Fruit fly (Drosophila melanogaster) whole organism, embryonic: Measurements from ENCODE around the gene Ice2.

Source experiments
- CG10431 ChIP-seq: fragments of 200-800 bp; sonication (Bioruptor generic); optimal IDR thresholded peaks from 3 replicates; lab custom pipeline; 2018; ENCODE audit warnings: missing biosample characterization, mild to moderate bottlenecking, missing genetic modification characterization
- CG10654 ChIP-seq: fragments of 200-800 bp; sonication (Bioruptor generic); optimal IDR thresholded peaks from 2 replicates; lab custom pipeline; 2016; ENCODE audit warnings: missing biosample characterization, missing genetic modification characterization
- CG10959 ChIP-seq: fragments of 200-800 bp; sonication (Bioruptor generic); IDR thresholded peaks from 2 replicates; pipeline ENCODE4 v1.3.6; 2022; ENCODE audit warnings: missing biosample characterization, missing genetic modification characterization
- CG11504 ChIP-seq: fragments of 200-800 bp; sonication (Bioruptor generic); optimal IDR thresholded peaks from 3 replicates; lab custom pipeline; 2019; ENCODE audit warnings: missing biosample characterization, mild to moderate bottlenecking, missing genetic modification characterization, moderate library complexity
- CG13775 ChIP-seq: fragments of 200-800 bp; sonication (Bioruptor generic); optimal IDR thresholded peaks from 3 replicates; lab custom pipeline; 2017; ENCODE audit warnings: missing biosample characterization, mild to moderate bottlenecking, missing genetic modification characterization
- CG16863 ChIP-seq: fragments of 200-800 bp; sonication (Bioruptor generic); optimal IDR thresholded peaks from 3 replicates; lab custom pipeline; 2016; ENCODE audit warnings: missing biosample characterization, missing genetic modification characterization
- CG17186 ChIP-seq: fragments of 200-800 bp; sonication (Bioruptor generic); optimal IDR thresholded peaks from 3 replicates; lab custom pipeline; 2017; ENCODE audit warnings: missing biosample characterization, missing genetic modification reagents, missing genetic modification characterization
- CG18619 ChIP-seq: fragments of 200-800 bp; sonication (Bioruptor generic); optimal IDR thresholded peaks from 3 replicates; lab custom pipeline; 2017; ENCODE audit warnings: missing biosample characterization, mild to moderate bottlenecking, missing genetic modification characterization
- CG2129 ChIP-seq: fragments of 200-800 bp; sonication (Bioruptor generic); IDR thresholded peaks from 2 replicates; pipeline ENCODE4 v1.3.6; 2022; ENCODE audit warnings: missing biosample characterization, missing genetic modification characterization; ENCODE audit not compliant: partially characterized antibody
- CG31365 ChIP-seq: fragments of 200-800 bp; sonication (Bioruptor generic); optimal IDR thresholded peaks from 2 replicates; lab custom pipeline; 2018; ENCODE audit warnings: missing biosample characterization, mild to moderate bottlenecking, missing genetic modification characterization
- CG3163 ChIP-seq: fragments of 200-800 bp; sonication (Bioruptor generic); optimal IDR thresholded peaks from 3 replicates; lab custom pipeline; 2016; ENCODE audit warnings: missing biosample characterization, missing genetic modification characterization
- CG33213 ChIP-seq: fragments of 200-800 bp; sonication (Bioruptor generic); optimal IDR thresholded peaks from 3 replicates; lab custom pipeline; 2016; ENCODE audit warnings: missing biosample characterization, missing genetic modification characterization
- CG3407 ChIP-seq: fragments of 200-800 bp; sonication (Bioruptor generic); optimal IDR thresholded peaks from 2 replicates; lab custom pipeline; 2018; ENCODE audit warnings: missing biosample characterization, mild to moderate bottlenecking, missing genetic modification characterization
- CG3838 ChIP-seq: fragments of 200-800 bp; sonication (Bioruptor generic); optimal IDR thresholded peaks from 3 replicates; lab custom pipeline; 2016; ENCODE audit warnings: missing biosample characterization, missing genetic modification characterization
- CG42726 ChIP-seq: fragments of 200-800 bp; sonication (Bioruptor generic); IDR thresholded peaks from 2 replicates; pipeline ENCODE4 v1.3.6; 2022; ENCODE audit warnings: missing biosample characterization, missing genetic modification characterization; ENCODE audit not compliant: partially characterized antibody
- CG4730 ChIP-seq: fragments of 200-800 bp; sonication (Bioruptor generic); IDR thresholded peaks from 2 replicates; pipeline ENCODE4 v1.3.6; 2022; ENCODE audit warnings: missing biosample characterization, missing genetic modification characterization
- CG6765 ChIP-seq: fragments of 200-800 bp; sonication (Bioruptor generic); optimal IDR thresholded peaks from 3 replicates; lab custom pipeline; 2017; ENCODE audit warnings: missing biosample characterization, mild to moderate bottlenecking, missing genetic modification characterization
- CG6791 ChIP-seq: fragments of 200-800 bp; sonication (Bioruptor generic); IDR thresholded peaks from 3 replicates; pipeline ENCODE4 v1.3.6; 2022; ENCODE audit warnings: missing biosample characterization, missing genetic modification characterization; ENCODE audit not compliant: partially characterized antibody
- CG6854 ChIP-seq: fragments of 200-800 bp; sonication (Bioruptor generic); optimal IDR thresholded peaks from 3 replicates; lab custom pipeline; 2017; ENCODE audit warnings: missing biosample characterization, mild to moderate bottlenecking, missing genetic modification characterization
- CG8765 ChIP-seq: fragments of 200-800 bp; sonication (Bioruptor generic); IDR thresholded peaks from 2 replicates; pipeline ENCODE4 v1.3.6; 2022; ENCODE audit warnings: missing biosample characterization, missing genetic modification characterization
- CG9817 ChIP-seq: fragments of 200-800 bp; sonication (Bioruptor generic); optimal IDR thresholded peaks from 2 replicates; lab custom pipeline; 2018; ENCODE audit warnings: missing biosample characterization, mild to moderate bottlenecking, missing genetic modification characterization, moderate library complexity
- D19B ChIP-seq: fragments of 200-800 bp; sonication (Bioruptor generic); optimal IDR thresholded peaks from 2 replicates; lab custom pipeline; 2017; ENCODE audit warnings: missing biosample characterization, mild to moderate bottlenecking, missing genetic modification characterization
- Dll ChIP-seq: fragments of 200-800 bp; sonication (Bioruptor generic); IDR thresholded peaks from 4 replicates; pipeline ENCODE4 v1.3.6; 2022; ENCODE audit warnings: missing biosample characterization, missing genetic modification characterization; ENCODE audit not compliant: partially characterized antibody
- Ets97D ChIP-seq: fragments of 200-800 bp; sonication (Bioruptor generic); optimal IDR thresholded peaks from 3 replicates; lab custom pipeline; 2016; ENCODE audit warnings: missing biosample characterization, missing genetic modification characterization
- Fer3 ChIP-seq: fragments of 200-800 bp; sonication (Bioruptor generic); optimal IDR thresholded peaks from 2 replicates; lab custom pipeline; 2018; ENCODE audit warnings: missing biosample characterization, mild to moderate bottlenecking, missing genetic modification characterization, moderate library complexity
- MBD-R2 ChIP-seq: fragments of 200-800 bp; sonication (Bioruptor generic); IDR thresholded peaks from 2 replicates; pipeline ENCODE4 v1.3.6; 2022; ENCODE audit warnings: missing biosample characterization, missing genetic modification characterization
- MESR4 ChIP-seq: fragments of 200-800 bp; sonication (Bioruptor generic); optimal IDR thresholded peaks from 2 replicates; lab custom pipeline; 2018; ENCODE audit warnings: missing biosample characterization, mild to moderate bottlenecking, missing genetic modification characterization, moderate library complexity
- NK7.1 ChIP-seq: fragments of 200-800 bp; sonication (Bioruptor generic); optimal IDR thresholded peaks from 3 replicates; lab custom pipeline; 2016; ENCODE audit warnings: missing biosample characterization, missing genetic modification characterization
- Nf-YA ChIP-seq: fragments of 200-800 bp; sonication (Bioruptor generic); IDR thresholded peaks from 2 replicates; pipeline ENCODE4 v1.3.6; 2022; ENCODE audit warnings: missing biosample characterization, missing genetic modification characterization
- Opbp ChIP-seq: fragments of 200-800 bp; sonication (Bioruptor generic); IDR thresholded peaks from 3 replicates; pipeline ENCODE4 v1.3.6; 2022; ENCODE audit warnings: missing biosample characterization, missing genetic modification characterization; ENCODE audit not compliant: partially characterized antibody
- Six4 ChIP-seq: fragments of 200-800 bp; sonication (Bioruptor generic); optimal IDR thresholded peaks from 2 replicates; lab custom pipeline; 2016; ENCODE audit warnings: missing biosample characterization, missing genetic modification characterization
- Ssrp ChIP-seq: fragments of 200-800 bp; sonication (Bioruptor generic); optimal IDR thresholded peaks from 2 replicates; lab custom pipeline; 2018; ENCODE audit warnings: missing biosample characterization, mild to moderate bottlenecking, missing genetic modification characterization, moderate library complexity
- TFAM ChIP-seq: fragments of 200-800 bp; sonication (Bioruptor generic); optimal IDR thresholded peaks from 2 replicates; lab custom pipeline; 2017; ENCODE audit warnings: missing biosample characterization, missing genetic modification characterization, inconsistent platforms
- Xrp1 ChIP-seq: fragments of 200-800 bp; sonication (Bioruptor generic); IDR thresholded peaks from 2 replicates; pipeline ENCODE4 v1.3.6; 2022; ENCODE audit warnings: missing biosample characterization, missing genetic modification characterization
- al ChIP-seq: fragments of 200-800 bp; sonication (Bioruptor generic); IDR thresholded peaks from 2 replicates; pipeline ENCODE4 v1.3.6; 2022; ENCODE audit warnings: missing biosample characterization, missing genetic modification characterization
- amos ChIP-seq: fragments of 200-800 bp; sonication (Bioruptor generic); IDR thresholded peaks from 2 replicates; pipeline ENCODE4 v1.3.6; 2022; ENCODE audit warnings: missing biosample characterization, missing genetic modification characterization; ENCODE audit not compliant: partially characterized antibody
- crp ChIP-seq, 2 experiments: fragments of 200-800 bp; sonication (Bioruptor generic); optimal IDR thresholded peaks; 2 replicates in 1 of 2; 3 replicates in 1 of 2; lab custom pipeline; 2017; ENCODE audit warnings: missing biosample characterization in 2 of 2, missing genetic modification characterization in 2 of 2, mild to moderate bottlenecking in 1 of 2, moderate library complexity in 1 of 2
- dmrt99B ChIP-seq: fragments of 200-800 bp; sonication (Bioruptor generic); optimal IDR thresholded peaks from 2 replicates; lab custom pipeline; 2018; ENCODE audit warnings: missing biosample characterization, mild to moderate bottlenecking, missing genetic modification characterization, moderate library complexity
- emc ChIP-seq: fragments of 200-800 bp; sonication (Bioruptor generic); optimal IDR thresholded peaks from 2 replicates; lab custom pipeline; 2016; ENCODE audit warnings: missing biosample characterization, missing genetic modification characterization
- gem ChIP-seq: fragments of 200-800 bp; sonication (Bioruptor generic); optimal IDR thresholded peaks from 2 replicates; lab custom pipeline; 2019; ENCODE audit warnings: missing biosample characterization, mild to moderate bottlenecking, missing genetic modification characterization, moderate library complexity
- hb ChIP-seq: fragments of 200-800 bp; sonication (Bioruptor generic); IDR thresholded peaks from 3 replicates; pipeline ENCODE4 v1.3.6; 2022; ENCODE audit warnings: missing biosample characterization, missing genetic modification characterization; ENCODE audit not compliant: partially characterized antibody
- klu ChIP-seq: fragments of 200-800 bp; sonication (Bioruptor generic); IDR thresholded peaks from 2 replicates; pipeline ENCODE4 v1.3.6; 2022; ENCODE audit warnings: missing biosample characterization, missing genetic modification characterization
- kni ChIP-seq: fragments of 200-800 bp; sonication (Bioruptor generic); optimal IDR thresholded peaks from 3 replicates; lab custom pipeline; 2017; ENCODE audit warnings: mild to moderate bottlenecking, missing biosample characterization, missing genetic modification reagents, missing genetic modification characterization
- nerfin-1 ChIP-seq: fragments of 200-800 bp; sonication (Bioruptor generic); optimal IDR thresholded peaks from 3 replicates; lab custom pipeline; 2019; ENCODE audit warnings: missing biosample characterization, mild to moderate bottlenecking, missing genetic modification characterization, moderate library complexity
- shn ChIP-seq: fragments of 200-800 bp; sonication (Bioruptor generic); optimal IDR thresholded peaks from 3 replicates; lab custom pipeline; 2016; ENCODE audit warnings: missing biosample characterization, missing genetic modification characterization
- stwl ChIP-seq: fragments of 200-800 bp; sonication (Bioruptor generic); optimal IDR thresholded peaks from 3 replicates; lab custom pipeline; 2018; ENCODE audit warnings: missing biosample characterization, mild to moderate bottlenecking, missing genetic modification characterization, moderate library complexity
- sug ChIP-seq: fragments of 200-800 bp; optimal IDR thresholded peaks from 2 replicates; lab custom pipeline; 2019; ENCODE audit warnings: missing biosample characterization, mild to moderate bottlenecking, missing genetic modification characterization, moderate library complexity
- zfh2 ChIP-seq: fragments of 200-800 bp; sonication (Bioruptor generic); optimal IDR thresholded peaks from 2 replicates; lab custom pipeline; 2016; ENCODE audit warnings: missing biosample characterization, missing genetic modification characterization

Ice2 gene

dm6 chr3R:21127352-21127985, 2.5 kb upstream of the Ice2 start, which contains the start of the genes slmb and CG5793 (continued):
- TF ChIP-seq stwl (peak; percentile 84), CG10654 (peak; percentile 16), dmrt99B (tag; lab: Kevin White, UChicago) (no peak), CG10431 (GFP tag; lab: Kevin White, UChicago) (peak; percentile 73), Dll (peak; percentile 69), CG4730 (GFP tag; lab: Robert Waterston, UW) (no peak), emc (GFP tag; lab: Kevin White, UChicago) (no peak), CG17186 (peak; percentile 68), CG13775 (GFP tag; lab: Kevin White, UChicago) (peak; percentile 18), kni (GFP tag; lab: Kevin White, UChicago) (peak; percentile 45), Six4 (peak; percentile 11), amos (GFP tag; lab: Robert Waterston, UW) (peak; percentile 67; the same call in 1 of the 2 replicates), zfh2 (GFP tag; lab: Kevin White, UChicago) (peak; percentile 74), Ets97D (GFP tag; lab: Kevin White, UChicago) (peak; percentile 76), D19B (GFP tag; lab: Kevin White, UChicago) (no peak), Fer3 (tag; lab: Kevin White, UChicago) (peak; percentile 18), CG18619 (GFP tag; lab: Kevin White, UChicago) (no peak), shn (peak; percentile 72), sug (tag; lab: Kevin White, UChicago) (peak; percentile 100), NK7.1 (no peak), CG33213 (GFP tag; lab: Kevin White, UChicago) (peak; percentile 48), Xrp1 (GFP tag; lab: Robert Waterston, UW) (peak; percentile 46; the same call in 1 of the 2 replicates), CG31365 (no peak), CG16863 (peak; percentile 60), CG42726 (GFP tag; lab: Robert Waterston, UW) (no peak), CG3838 (GFP tag; lab: Kevin White, UChicago) (no peak), hb (GFP tag; lab: Robert Waterston, UW) (no peak), klu (GFP tag; lab: Robert Waterston, UW) (no peak), al (GFP tag; lab: Robert Waterston, UW) (no peak), Ssrp (tag; lab: Kevin White, UChicago) (no peak), CG9817 (peak; percentile 24), TFAM (GFP tag; lab: Kevin White, UChicago) (no peak), CG3163 (GFP tag; lab: Kevin White, UChicago) (peak; percentile 15), gem (tag; lab: Kevin White, UChicago) (no peak)

- no peak for TF ChIP-seq CG6765 (GFP tag; lab: Kevin White, UChicago)
These were observed 399 bp upstream of the Ice2 start, which contains the start of gene Obp93a for dm6 chr3R:21129617-21130016. Obp93a (minus strand) TSS chr3R:21129717.

- no peak for TF ChIP-seq CG6854 (GFP tag; lab: Kevin White, UChicago)
- TF ChIP-seq crp (GFP tag; optimal IDR thresholded peaks at IDR 0.05; lab: Kevin White, UChicago), result peak in 1 of 2 experiments; percentile 77
- no peak for TF ChIP-seq CG8765
- TF ChIP-seq CG6791, result no peak
- no peak for TF ChIP-seq CG3407 (GFP tag; lab: Kevin White, UChicago)
- no peak for TF ChIP-seq nerfin-1 (tag; lab: Kevin White, UChicago)
- peak; percentile 62 for TF ChIP-seq MESR4
- no peak for TF ChIP-seq CG11504 (tag; lab: Kevin White, UChicago)
- TF ChIP-seq MBD-R2, result peak; percentile 69; the same call in 1 of the 2 replicates
- TF ChIP-seq CG2129 (GFP tag; lab: Robert Waterston, UW), result no peak
- TF ChIP-seq sug (tag; lab: Kevin White, UChicago), result no peak
- no peak for TF ChIP-seq kni (GFP tag; lab: Kevin White, UChicago)
- no peak for TF ChIP-seq Opbp
- TF ChIP-seq Nf-YA, result no peak
- no peak for TF ChIP-seq CG10959 (GFP tag; lab: Robert Waterston, UW)
These were observed 3.5 kb downstream of the Ice2 start, which contains the start of gene Trm7-34 for dm6 chr3R:21133517-21133916. Trm7-34 (minus strand) TSS chr3R:21133881.
